Worm (Caenorhabditis elegans): ENCODE measurements around the gene F46C3.2.

Gene F46C3.2

DNA sequence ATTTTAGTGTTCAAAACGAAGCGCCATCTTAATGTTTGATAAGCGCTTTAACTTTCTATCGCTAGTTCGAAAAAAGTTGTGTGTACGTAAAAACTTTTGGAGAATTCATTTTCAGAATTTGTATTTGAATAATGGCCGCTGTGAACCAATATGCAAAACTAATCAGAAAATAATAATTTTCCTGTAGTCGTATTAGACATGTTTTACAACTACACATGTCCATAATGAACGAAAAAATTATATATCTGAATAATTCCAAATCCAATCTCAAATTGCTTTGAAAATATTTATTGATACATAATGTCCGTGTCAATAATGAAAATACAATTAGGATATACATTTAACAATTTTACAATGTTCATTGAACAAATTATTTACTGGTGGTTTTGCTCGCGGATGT lies 11.8 kb downstream of the F46C3.2 start:
- TF ChIP-seq fos-1 (tag; optimal IDR thresholded peaks at IDR 0.05), result peak; percentile 9
- TF ChIP-seq ztf-11 (tag; optimal IDR thresholded peaks at IDR 0.05), result no peak
- TF ChIP-seq nhr-21 (tag; optimal IDR thresholded peaks at IDR 0.05), result no peak
- no peak for TF ChIP-seq aly-2 (tag; optimal IDR thresholded peaks at IDR 0.05)
- no peak for TF ChIP-seq snpc-4 (tag; optimal IDR thresholded peaks at IDR 0.05)
- peak; percentile 7 for TF ChIP-seq sma-3 (GFP tag; optimal IDR thresholded peaks at IDR 0.05)
- TF ChIP-seq ztf-1 (GFP tag; conservative IDR thresholded peaks at IDR 0.05), result no peak

DNA sequence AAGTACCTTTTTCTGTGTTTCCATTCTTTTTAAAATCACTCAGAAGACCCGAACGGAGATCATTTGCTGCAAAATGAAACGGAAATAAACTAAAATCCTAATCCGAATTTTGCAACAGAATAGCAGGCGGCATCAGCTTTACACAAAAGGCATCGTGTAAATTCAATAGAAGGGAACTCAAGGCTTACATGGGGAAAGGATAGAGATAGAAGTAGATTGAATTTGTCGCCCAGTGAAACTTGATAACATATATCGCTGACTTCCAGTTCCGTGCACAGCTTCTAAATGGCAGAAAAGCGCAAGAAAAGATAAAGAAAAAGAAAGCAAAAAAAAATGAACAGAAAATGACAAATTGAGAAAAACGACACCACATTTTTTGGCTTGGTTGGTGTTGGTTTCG lies 12.7 kb downstream of the F46C3.2 start, which contains the start of gene slo-2:
Gene slo-2, minus strand, starts transcription at position 24 of the 400 bp plus-strand sequence.
- TF ChIP-seq mab-5 (tag; optimal IDR thresholded peaks at IDR 0.05), result no peak
- no peak for TF ChIP-seq ztf-11 (tag; optimal IDR thresholded peaks at IDR 0.05)
- TF ChIP-seq ZK546.5 (tag; optimal IDR thresholded peaks at IDR 0.05), result no peak
- TF ChIP-seq sma-9 (GFP tag; optimal IDR thresholded peaks at IDR 0.05), result peak; percentile 25
- TF ChIP-seq sma-9 (tag; optimal IDR thresholded peaks at IDR 0.05), result no peak

DNA sequence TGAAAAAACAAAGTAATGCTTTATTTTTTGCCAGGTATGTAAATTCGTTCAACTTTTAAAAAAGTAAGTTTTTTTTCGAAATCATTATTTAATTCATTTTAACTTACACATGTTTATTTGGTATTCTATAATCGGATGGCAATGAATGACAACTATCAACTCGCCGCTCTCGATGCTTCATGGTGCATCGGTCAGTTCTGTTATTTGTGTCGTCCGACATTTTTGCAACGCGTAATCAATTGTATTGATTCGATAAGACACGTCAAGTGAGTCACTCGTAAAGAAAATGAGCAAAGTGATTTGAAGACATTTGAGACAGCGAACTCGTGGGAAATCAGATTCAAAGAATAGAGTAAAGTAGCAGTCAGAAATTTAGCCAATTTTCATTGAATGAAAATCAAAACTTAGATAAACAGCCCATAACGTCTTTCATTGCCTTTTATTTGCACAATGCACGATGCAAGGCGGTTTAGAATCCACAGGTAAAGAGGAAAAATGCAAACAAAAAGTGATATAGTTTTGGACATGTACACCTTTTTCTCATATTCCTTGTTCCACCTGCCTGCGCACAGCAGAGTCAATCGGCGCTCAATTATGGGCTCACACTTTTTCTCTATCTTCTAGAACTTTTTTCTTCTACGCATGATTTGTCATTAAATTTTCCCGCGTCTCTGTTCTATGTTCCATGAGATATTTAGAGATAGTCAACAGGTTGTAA lies 17.9 kb downstream of the F46C3.2 start:
- no peak for TF ChIP-seq sem-4 (tag; optimal IDR thresholded peaks at IDR 0.05)
- TF ChIP-seq dmd-4 (tag; optimal IDR thresholded peaks at IDR 0.05), result no peak
- peak; percentile 77 for TF ChIP-seq fos-1 (tag; optimal IDR thresholded peaks at IDR 0.05)
- peak; percentile 22 for TF ChIP-seq C34F6.9 (tag; optimal IDR thresholded peaks at IDR 0.05)

DNA sequence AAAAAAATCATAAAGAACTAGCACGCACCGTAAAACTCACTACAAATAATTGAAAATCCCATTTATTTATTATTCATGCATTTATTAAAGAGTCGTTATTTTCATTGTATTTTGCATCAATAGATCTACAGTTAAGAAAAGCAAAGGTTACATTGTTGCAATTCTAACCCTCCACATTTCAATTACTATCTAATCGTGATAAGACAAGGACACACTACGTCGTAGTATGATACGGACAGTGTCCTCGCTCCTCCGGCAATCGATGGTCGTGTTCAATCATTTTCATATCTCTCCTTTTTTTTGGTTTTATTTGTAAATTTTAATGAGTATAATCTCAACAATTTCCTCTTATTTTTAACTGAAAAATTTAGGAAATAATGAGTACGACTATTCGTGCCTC lies 25.6 kb downstream of the F46C3.2 start, which contains the start of gene prx-12:
Gene prx-12, plus strand, starts transcription at position 371 of the 400 bp plus-strand sequence.
- no peak for TF ChIP-seq nhr-6 (tag; optimal IDR thresholded peaks at IDR 0.05)
- peak; percentile 45 for TF ChIP-seq fos-1 (tag; optimal IDR thresholded peaks at IDR 0.05)
- TF ChIP-seq sma-3 (GFP tag; optimal IDR thresholded peaks at IDR 0.05), result peak; percentile 12
- no peak for TF ChIP-seq ztf-11 (tag; optimal IDR thresholded peaks at IDR 0.05)

DNA sequence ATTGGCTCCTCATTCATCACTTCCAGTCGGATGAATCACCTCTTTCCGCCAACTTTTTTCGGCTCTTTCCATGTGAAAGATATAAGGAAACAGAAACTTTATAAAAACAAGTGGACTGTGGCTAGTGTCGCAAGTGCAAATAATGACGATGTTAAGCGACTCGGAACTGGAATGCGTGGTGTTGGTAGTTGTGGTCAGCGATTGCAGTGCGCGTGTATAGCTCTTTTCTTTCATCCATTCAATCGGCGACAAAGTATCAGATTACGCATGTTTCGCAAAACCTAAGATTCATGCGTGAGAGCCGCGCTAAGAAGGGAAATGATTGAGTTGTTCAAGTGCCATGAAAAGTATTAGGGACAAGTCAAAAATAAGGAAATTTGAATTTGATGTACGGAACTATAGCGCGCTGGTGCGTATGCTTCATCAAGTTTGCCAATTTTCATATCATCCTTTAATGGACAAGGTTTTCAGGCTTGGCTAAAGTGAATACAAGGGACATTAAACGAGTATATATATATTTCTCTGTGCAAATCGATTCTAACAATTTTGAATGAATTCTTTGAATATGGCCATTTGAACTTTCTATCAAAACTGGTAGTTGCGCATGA lies 30.7 kb downstream of the F46C3.2 start:
- no peak for TF ChIP-seq ztf-1 (GFP tag; conservative IDR thresholded peaks at IDR 0.05)
- TF ChIP-seq Y55F3AM.14 (GFP tag; optimal IDR thresholded peaks at IDR 0.05), result no peak
- no peak for TF ChIP-seq ama-1 (optimal IDR thresholded peaks at IDR 0.05)
- no peak for TF ChIP-seq R02D3.7 (tag; optimal IDR thresholded peaks at IDR 0.05)
- no peak for TF ChIP-seq nhr-6 (tag; optimal IDR thresholded peaks at IDR 0.05)
- TF ChIP-seq nhr-12 (tag; optimal IDR thresholded peaks at IDR 0.05), result no peak

DNA sequence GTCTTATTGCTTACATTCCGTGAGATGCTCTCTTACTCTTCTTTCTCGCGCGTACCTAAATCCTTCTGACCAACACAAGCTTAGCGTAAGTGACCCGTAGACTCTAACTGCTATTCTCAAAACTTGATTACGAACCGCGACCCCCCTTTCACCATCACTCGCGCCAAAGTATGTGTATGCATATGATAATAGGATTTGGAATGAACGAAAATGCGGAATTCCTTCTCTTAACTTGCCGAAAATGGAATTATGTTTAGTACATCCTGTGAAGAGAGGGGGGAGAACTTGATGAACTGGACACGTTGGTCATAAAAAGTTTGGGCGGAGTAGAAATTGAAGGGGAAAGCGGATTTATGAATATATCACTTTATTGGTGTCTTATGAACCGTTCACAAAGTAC lies 31.7 kb downstream of the F46C3.2 start:
- no peak for TF ChIP-seq F13H6.1 (tag; optimal IDR thresholded peaks at IDR 0.05)
- TF ChIP-seq ztf-4 (tag; optimal IDR thresholded peaks at IDR 0.05), result no peak
- TF ChIP-seq sma-9 (GFP tag; optimal IDR thresholded peaks at IDR 0.05), result peak; percentile 6
- TF ChIP-seq sma-9 (tag; optimal IDR thresholded peaks at IDR 0.05), result no peak
- TF ChIP-seq lsy-2 (tag; optimal IDR thresholded peaks at IDR 0.05), result no peak
- no peak for TF ChIP-seq mbf-1 (tag; optimal IDR thresholded peaks at IDR 0.05)
- TF ChIP-seq nhr-11 (tag; optimal IDR thresholded peaks at IDR 0.05), result no peak
- no peak for TF ChIP-seq nhr-23 (tag; optimal IDR thresholded peaks at IDR 0.05)
- TF ChIP-seq nhr-129 (tag; optimal IDR thresholded peaks at IDR 0.05), result no peak
- no peak for TF ChIP-seq ceh-82 (tag; optimal IDR thresholded peaks at IDR 0.05)

DNA sequence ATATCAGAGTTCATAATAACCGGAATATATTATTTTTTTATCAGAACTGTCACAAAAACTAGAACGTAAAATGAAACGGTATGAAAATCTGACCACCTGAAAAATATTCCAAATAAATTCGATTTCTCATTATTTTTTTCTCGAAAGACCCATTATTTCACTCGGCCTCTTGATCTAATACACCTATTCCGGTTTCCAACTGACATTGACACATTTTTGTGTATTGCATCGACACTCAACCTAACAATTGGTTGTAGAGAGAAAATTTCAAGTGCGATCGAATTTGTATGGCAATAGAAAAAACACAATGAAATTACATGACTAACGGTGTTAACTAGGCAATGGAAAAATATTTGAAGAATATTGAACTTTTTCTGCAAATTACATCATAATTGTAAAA lies 32.7 kb downstream of the F46C3.2 start:
- TF ChIP-seq alr-1 (tag; optimal IDR thresholded peaks at IDR 0.05) (no peak), nhr-25 (tag; optimal IDR thresholded peaks at IDR 0.05) (peak; percentile 39)
